Worm (Caenorhabditis elegans): ENCODE results near the gene F01D5.8.

F01D5.8 gene

ce11 chrII:14036724-14037483, 26.4 kb downstream of the F01D5.8 start (continued):
- TF ChIP-seq elt-3 (tag; optimal IDR thresholded peaks at IDR 0.05) (no peak), mdl-1 (tag; optimal IDR thresholded peaks at IDR 0.05) (no peak), rnt-1 (tag; optimal IDR thresholded peaks at IDR 0.05) (peak; percentile 7), hpl-2 (GFP tag; optimal IDR thresholded peaks at IDR 0.05) (no peak), ceh-63 (GFP tag; optimal IDR thresholded peaks at IDR 0.05) (no peak), efl-3 (GFP tag; optimal IDR thresholded peaks at IDR 0.05) (no peak), sptf-1 (tag; optimal IDR thresholded peaks at IDR 0.05) (no peak), nhr-237 (tag; optimal IDR thresholded peaks at IDR 0.05) (no peak)

ce11 chrII:14037484-14038303, 27.2 kb downstream of the F01D5.8 start:
- no peak for TF ChIP-seq unc-98 (GFP tag; IDR thresholded peaks at IDR 0.05)
- TF ChIP-seq elt-3 (tag; optimal IDR thresholded peaks at IDR 0.05), result no peak
- TF ChIP-seq lin-35 (GFP tag; optimal IDR thresholded peaks at IDR 0.05), result peak in 1 of 2 experiments; percentile 22
- TF ChIP-seq pqm-1 (tag; optimal IDR thresholded peaks at IDR 0.05), result no peak
- peak; percentile 31 for TF ChIP-seq nhr-20 (tag; optimal IDR thresholded peaks at IDR 0.05)
- no peak for TF ChIP-seq nhr-76 (tag; optimal IDR thresholded peaks at IDR 0.05)
- peak; percentile 33 for TF ChIP-seq nhr-85 (tag)
- TF ChIP-seq ceh-63 (GFP tag; optimal IDR thresholded peaks at IDR 0.05), result peak; percentile 35
- no peak for TF ChIP-seq tbx-2 (tag; optimal IDR thresholded peaks at IDR 0.05)
- peak in 1 of 2 experiments; percentile 6 for TF ChIP-seq efl-1 (optimal IDR thresholded peaks at IDR 0.05)
- peak in 1 of 2 experiments; percentile 65 for TF ChIP-seq efl-1 (GFP tag; optimal IDR thresholded peaks at IDR 0.05 in 1 of 2)
- TF ChIP-seq nhr-19 (GFP tag; conservative IDR thresholded peaks at IDR 0.05), result 0 out of 2 replicates have a peak, but pooled peaks have one; percentile 14
- peak; percentile 55 for TF ChIP-seq nhr-71 (tag; optimal IDR thresholded peaks at IDR 0.05)
- no peak for TF ChIP-seq hpl-2 (GFP tag; optimal IDR thresholded peaks at IDR 0.05)
- no peak for TF ChIP-seq mef-2 (tag; optimal IDR thresholded peaks at IDR 0.05)
- TF ChIP-seq ceh-82 (tag; optimal IDR thresholded peaks at IDR 0.05), result peak in 2 of 3 experiments; percentile 1 to 22
- no peak for TF ChIP-seq lin-39 (tag; optimal IDR thresholded peaks at IDR 0.05)
- peak in 1 of 2 experiments; percentile 33 for TF ChIP-seq mdl-1 (tag; optimal IDR thresholded peaks at IDR 0.05)
- TF ChIP-seq ceh-90 (tag; optimal IDR thresholded peaks at IDR 0.05), result no peak
- peak; percentile 60 for TF ChIP-seq lin-14 (GFP tag; optimal IDR thresholded peaks at IDR 0.05)
- TF ChIP-seq zip-4 (GFP tag; optimal IDR thresholded peaks at IDR 0.05), result no peak
- TF ChIP-seq sox-4 (tag; optimal IDR thresholded peaks at IDR 0.05), result no peak
- no peak for TF ChIP-seq tlp-1 (tag; optimal IDR thresholded peaks at IDR 0.05)
- peak; percentile 55 for TF ChIP-seq fkh-8 (tag; optimal IDR thresholded peaks at IDR 0.05)
- TF ChIP-seq pag-3 (tag; optimal IDR thresholded peaks at IDR 0.05; ENCODE audit: borderline replicate concordance, insufficient read depth), result no peak
- TF ChIP-seq F16B12.6 (tag; optimal IDR thresholded peaks at IDR 0.05), result no peak
- TF ChIP-seq unc-30 (tag; optimal IDR thresholded peaks at IDR 0.05), result no peak
- no peak for TF ChIP-seq lir-3 (tag; optimal IDR thresholded peaks at IDR 0.05; ENCODE audit: poor library complexity)
- TF ChIP-seq swsn-7 (tag; optimal IDR thresholded peaks at IDR 0.05), result no peak
- peak; percentile 27 for TF ChIP-seq nhr-47 (tag; optimal IDR thresholded peaks at IDR 0.05)
- no peak for TF ChIP-seq lin-13 (GFP tag; optimal IDR thresholded peaks at IDR 0.05)
- no peak for TF ChIP-seq mab-9 (GFP tag; IDR thresholded peaks at IDR 0.05)
- peak; percentile 30 for TF ChIP-seq nhr-77 (tag; optimal IDR thresholded peaks at IDR 0.05)

- TF ChIP-seq nhr-12 (tag; optimal IDR thresholded peaks at IDR 0.05), result no peak
- TF ChIP-seq ceh-63 (GFP tag; optimal IDR thresholded peaks at IDR 0.05), result no peak
- TF ChIP-seq nhr-47 (tag; optimal IDR thresholded peaks at IDR 0.05), result no peak
- TF ChIP-seq tlp-1 (tag; optimal IDR thresholded peaks at IDR 0.05), result no peak
- peak; percentile 53 for TF ChIP-seq nhr-77 (tag; optimal IDR thresholded peaks at IDR 0.05)
- TF ChIP-seq rnt-1 (tag; optimal IDR thresholded peaks at IDR 0.05), result no peak
- TF ChIP-seq dpl-1 (GFP tag; optimal IDR thresholded peaks at IDR 0.05), result no peak
- no peak for TF ChIP-seq ets-5 (GFP tag; IDR thresholded peaks at IDR 0.05)
- TF ChIP-seq C34B4.2 (tag; optimal IDR thresholded peaks at IDR 0.05), result no peak
- peak; percentile 8 for TF ChIP-seq snu-23 (GFP tag; optimal IDR thresholded peaks at IDR 0.05)
- TF ChIP-seq ces-1 (GFP tag; optimal IDR thresholded peaks at IDR 0.05), result no peak
- TF ChIP-seq F16B12.6 (tag; optimal IDR thresholded peaks at IDR 0.05), result no peak
- no peak for TF ChIP-seq sox-4 (tag; optimal IDR thresholded peaks at IDR 0.05)
- peak in 1 of 6 experiments; percentile 11 for TF ChIP-seq elt-3 (tag; optimal IDR thresholded peaks at IDR 0.05)
- TF ChIP-seq lin-14 (GFP tag; optimal IDR thresholded peaks at IDR 0.05), result peak; percentile 13
- TF ChIP-seq efl-3 (GFP tag; optimal IDR thresholded peaks at IDR 0.05), result no peak
- no peak for TF ChIP-seq mab-9 (GFP tag; IDR thresholded peaks at IDR 0.05)
- TF ChIP-seq nhr-19 (GFP tag; conservative IDR thresholded peaks at IDR 0.05), result no peak
- peak; percentile 3 for TF ChIP-seq nhr-20 (tag; optimal IDR thresholded peaks at IDR 0.05)
- TF ChIP-seq elt-2 (tag; optimal IDR thresholded peaks at IDR 0.05), result no peak
- no peak for TF ChIP-seq ztf-11 (tag; optimal IDR thresholded peaks at IDR 0.05)
Observed at ce11 chrII:14038331-14038730, 27.8 kb downstream of the F01D5.8 start.
